Fruit fly (Drosophila melanogaster): ENCODE data around the gene eyg.
A peak's percentile ranks its signal among the peaks of the same experiment; 100 is the strongest.

eyg gene

DNA sequence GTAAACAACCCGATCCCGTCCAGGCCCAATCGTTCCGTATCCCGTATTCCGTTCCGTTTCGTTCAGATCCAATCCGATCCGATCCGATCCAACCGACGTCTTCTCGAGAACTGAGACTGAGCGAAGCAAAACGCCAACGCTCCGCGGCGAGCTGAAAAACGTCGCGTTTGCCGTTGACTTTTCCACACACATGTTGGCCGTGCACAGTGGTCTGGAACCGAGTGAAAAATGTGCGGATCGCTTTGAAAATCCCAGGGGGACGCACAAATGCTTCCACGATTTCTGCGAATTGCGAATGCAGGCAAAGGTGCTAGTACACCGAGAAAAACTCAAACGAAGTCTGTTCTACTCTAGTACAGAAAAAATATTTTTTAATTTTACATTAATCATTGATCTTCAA lies 17.1 kb upstream of the eyg start, which contains the start of gene CG10663:
Gene CG10663, minus strand, starts transcription at position 88 of the 400 bp plus-strand sequence.
- TF ChIP-seq CG15710 (tag; optimal IDR thresholded peaks at IDR 0.05) (no peak), CG8159 (tag; optimal IDR thresholded peaks at IDR 0.05) (no peak), CG13204 (GFP tag; optimal IDR thresholded peaks at IDR 0.05) (peak; percentile 22), CG34367 (tag; optimal IDR thresholded peaks at IDR 0.05) (no peak), CG9948 (tag; optimal IDR thresholded peaks at IDR 0.05) (no peak), CG10348 (GFP tag; IDR thresholded peaks at IDR 0.05) (no peak), fd96Ca (GFP tag; IDR thresholded peaks at IDR 0.05) (no peak; the same call in 2 of the 3 replicates), CG4496 (GFP tag; IDR thresholded peaks at IDR 0.05) (peak; percentile 77), CG32121 (GFP tag; IDR thresholded peaks at IDR 0.05) (no peak), Snoo (tag; optimal IDR thresholded peaks at IDR 0.05) (no peak), Ets98B (GFP tag; IDR thresholded peaks at IDR 0.05) (peak; percentile 51), Pif1A (GFP tag; optimal IDR thresholded peaks at IDR 0.05) (no peak), CG14655 (GFP tag; optimal IDR thresholded peaks at IDR 0.05) (peak; percentile 22), EcR (GFP tag; optimal IDR thresholded peaks at IDR 0.05) (peak; percentile 20), Pif1B (GFP tag; optimal IDR thresholded peaks at IDR 0.05) (no peak), gl (tag; optimal IDR thresholded peaks at IDR 0.05) (no peak), CG8301 (tag; optimal IDR thresholded peaks at IDR 0.05) (peak; percentile 21)

- TF ChIP-seq CG32121 (GFP tag; IDR thresholded peaks at IDR 0.05) = peak; percentile 16; the same call in 1 of the 2 replicates
- TF ChIP-seq Ets98B (GFP tag; IDR thresholded peaks at IDR 0.05) = no peak
- TF ChIP-seq CG4496 (GFP tag; IDR thresholded peaks at IDR 0.05) = 0 out of 3 replicates have a peak, but pooled peaks have one; percentile 38
Observed at dm6 chr3L:12484464-12484863, 16.6 kb upstream of the eyg start.

dm6 chr3L:12482917-12483316 lies 15.1 kb upstream of the eyg start:
- TF ChIP-seq CG12605 (GFP tag; IDR thresholded peaks at IDR 0.05) (peak; percentile 73), EcR (GFP tag; optimal IDR thresholded peaks at IDR 0.05) (no peak), CG34367 (tag; optimal IDR thresholded peaks at IDR 0.05) (peak; percentile 37), Snoo (tag; optimal IDR thresholded peaks at IDR 0.05) (no peak), rn (GFP tag; IDR thresholded peaks at IDR 0.05) (peak; percentile 59; the same call in 1 of the 2 replicates), CG8301 (tag; optimal IDR thresholded peaks at IDR 0.05) (peak; percentile 80), Pif1A (GFP tag; optimal IDR thresholded peaks at IDR 0.05) (peak; percentile 61), CG32121 (GFP tag; IDR thresholded peaks at IDR 0.05) (peak; percentile 88), Pif1B (GFP tag; optimal IDR thresholded peaks at IDR 0.05) (peak; percentile 53), CG9948 (tag; optimal IDR thresholded peaks at IDR 0.05) (peak; percentile 66), CG8159 (tag; optimal IDR thresholded peaks at IDR 0.05) (peak; percentile 73), CG4496 (GFP tag; IDR thresholded peaks at IDR 0.05) (peak; percentile 73; the same call in 2 of the 3 replicates), CG17806 (tag; optimal IDR thresholded peaks at IDR 0.05) (peak; percentile 51), CG10348 (GFP tag; IDR thresholded peaks at IDR 0.05) (0 out of 2 replicates have a peak, but pooled peaks have one; percentile 43), CG15710 (tag; optimal IDR thresholded peaks at IDR 0.05) (peak; percentile 65), CG14655 (GFP tag; optimal IDR thresholded peaks at IDR 0.05) (peak; percentile 86), fd96Ca (GFP tag; IDR thresholded peaks at IDR 0.05) (peak; percentile 50; the same call in 2 of the 3 replicates), gl (tag; optimal IDR thresholded peaks at IDR 0.05) (no peak), Ets98B (GFP tag; IDR thresholded peaks at IDR 0.05) (peak; percentile 77), D1 (tag; optimal IDR thresholded peaks at IDR 0.05) (no peak), CG13204 (GFP tag; optimal IDR thresholded peaks at IDR 0.05) (peak; percentile 9)

DNA sequence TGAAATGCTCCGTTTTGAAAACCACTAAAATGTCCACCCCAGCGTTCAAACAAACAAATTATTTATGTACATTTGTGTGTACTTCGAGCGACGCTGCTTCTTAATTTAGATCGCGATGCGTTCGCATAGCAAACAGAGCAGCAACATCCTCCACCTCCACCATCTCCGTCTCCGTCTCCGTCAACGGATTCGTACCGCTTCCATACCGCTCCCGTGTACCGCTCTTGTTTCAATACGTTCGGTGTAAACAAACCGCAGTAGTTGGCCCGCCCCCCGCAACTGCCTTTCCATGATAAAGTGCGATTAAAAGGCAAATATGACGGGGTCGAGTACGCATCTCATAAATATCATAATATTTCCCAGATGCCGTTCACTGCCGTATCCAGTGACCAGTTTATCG lies 14.4 kb upstream of the eyg start, which contains the start of gene CG33725:
Gene CG33725, plus strand, starts transcription at position 364 of the 400 bp plus-strand sequence.
- TF ChIP-seq CG13204 (GFP tag; optimal IDR thresholded peaks at IDR 0.05) (peak; percentile 57), rn (GFP tag; IDR thresholded peaks at IDR 0.05) (0 out of 2 replicates have a peak, but pooled peaks have one; percentile 19), CG15710 (tag; optimal IDR thresholded peaks at IDR 0.05) (no peak)

DNA sequence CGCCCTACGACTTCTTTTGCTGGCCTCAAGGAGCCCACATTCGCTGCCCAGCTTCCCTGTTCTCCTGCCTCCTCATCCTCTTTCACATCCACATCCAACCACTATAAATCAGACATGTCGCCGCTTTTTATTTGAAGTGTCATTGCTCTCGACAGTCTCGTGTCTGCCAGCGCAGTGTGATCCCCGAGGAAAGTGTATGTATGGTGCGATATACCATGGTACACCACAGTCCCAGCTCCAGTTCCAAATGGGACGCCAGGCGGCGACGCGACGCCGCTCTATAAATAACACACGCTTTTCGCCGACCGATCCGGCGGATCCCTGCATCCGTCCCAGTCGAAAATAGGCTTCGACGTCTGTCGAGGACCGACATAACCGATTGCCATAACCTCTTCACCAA lies 10.4 kb upstream of the eyg start:
- no peak for TF ChIP-seq gl (tag; optimal IDR thresholded peaks at IDR 0.05)
- peak; percentile 83 for TF ChIP-seq EcR (GFP tag; optimal IDR thresholded peaks at IDR 0.05)
- no peak for TF ChIP-seq CG4496 (GFP tag; IDR thresholded peaks at IDR 0.05)

DNA sequence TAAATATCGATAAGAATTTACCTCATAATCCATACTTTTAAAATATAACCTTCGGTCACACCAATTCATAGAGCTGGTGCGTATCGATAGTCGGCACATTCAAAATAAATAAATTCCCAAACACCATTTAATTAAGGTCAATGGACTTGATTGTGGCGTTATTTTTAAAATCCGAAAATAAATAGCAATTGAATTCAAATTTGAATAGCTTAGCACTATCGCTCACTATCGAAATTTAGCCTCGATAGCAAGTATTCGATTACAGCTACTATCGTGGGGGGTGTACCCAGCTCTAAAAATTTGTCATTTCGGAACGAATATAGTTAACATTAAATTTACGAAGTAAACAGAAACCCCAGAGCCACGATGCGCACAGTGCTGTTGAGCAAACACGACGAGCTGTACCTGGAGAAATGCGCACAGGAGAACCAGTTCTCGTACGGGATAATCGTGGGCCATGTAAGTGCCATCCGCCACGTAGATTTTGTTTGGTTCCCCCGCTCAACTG lies 3.7 kb upstream of the eyg start, which contains the start of gene CG10616:
Gene CG10616, plus strand, starts transcription at position 258 of the 508 bp plus-strand sequence.
- TF ChIP-seq rn (GFP tag; IDR thresholded peaks at IDR 0.05) (no peak), Ets98B (GFP tag; IDR thresholded peaks at IDR 0.05) (no peak), CG32121 (GFP tag; IDR thresholded peaks at IDR 0.05) (no peak), CG9948 (tag; optimal IDR thresholded peaks at IDR 0.05) (no peak), EcR (GFP tag; optimal IDR thresholded peaks at IDR 0.05) (no peak), Pif1B (GFP tag; optimal IDR thresholded peaks at IDR 0.05) (no peak), CG34367 (tag; optimal IDR thresholded peaks at IDR 0.05) (no peak), D1 (tag; optimal IDR thresholded peaks at IDR 0.05) (no peak)

dm6 chr3L:12470509-12470908 lies 2.7 kb upstream of the eyg start:
- no peak for TF ChIP-seq CG9948 (tag; optimal IDR thresholded peaks at IDR 0.05)
- no peak for TF ChIP-seq CG15710 (tag; optimal IDR thresholded peaks at IDR 0.05)
